Worm (Caenorhabditis elegans) whole organism, midembryonic: ENCODE results near the gene F30B5.11.

Source experiments
- T22C8.4 ChIP-seq: fragments of 200-800 bp; sonication (Bioruptor generic); IDR thresholded peaks from 2 replicates; pipeline ENCODE4 v1.3.6; 2022; ENCODE audit warnings: missing genetic modification characterization, missing compliant biosample characterization
- cog-1 ChIP-seq: sonication (generic microtip); optimal IDR thresholded peaks from 2 replicates; lab custom pipeline; 2016; ENCODE audit warnings: missing genetic modification characterization, missing compliant biosample characterization
- flt-1 ChIP-seq: fragments of 200-800 bp; sonication (Bioruptor generic); IDR thresholded peaks from 2 replicates; pipeline ENCODE4 v1.3.6; 2022; ENCODE audit warnings: missing genetic modification characterization, missing compliant biosample characterization
- ref-1 ChIP-seq: fragments of 200-800 bp; sonication (Bioruptor generic); conservative IDR thresholded peaks from 2 replicates; pipeline ENCODE4 v1.3.6; 2022; ENCODE audit warnings: missing genetic modification reagents, missing genetic modification characterization, missing compliant biosample characterization
- tab-1 ChIP-seq: fragments of 200-800 bp; sonication (Bioruptor generic); IDR thresholded peaks from 2 replicates; pipeline ENCODE4 v1.3.6; 2022; ENCODE audit warnings: missing genetic modification characterization, missing compliant biosample characterization
- ztf-29 ChIP-seq: fragments of 200-800 bp; sonication (Bioruptor generic); IDR thresholded peaks from 2 replicates; pipeline ENCODE4 v1.3.6; 2022; ENCODE audit warnings: missing genetic modification reagents, missing genetic modification characterization, missing compliant biosample characterization

ce11 chrIV:4225851-4226250 lies 6.0 kb upstream of the F30B5.11 start, which contains the start of gene srbc-71:
- TF ChIP-seq ztf-29, result no peak
- no peak for TF ChIP-seq ref-1 (GFP tag; lab: Robert Waterston, UW)
- no peak for TF ChIP-seq cog-1 (tag; lab: Kevin White, UChicago)
- no peak for TF ChIP-seq tab-1 (GFP tag; lab: Robert Waterston, UW)
- TF ChIP-seq T22C8.4 (GFP tag; lab: Robert Waterston, UW), result no peak
- TF ChIP-seq flt-1, result no peak
